Worm (Caenorhabditis elegans): ENCODE data around the gene C26E6.12.

ce11 chrIII:4910956-4911355 lies 21.1 kb downstream of the C26E6.12 start, which contains the start of gene F26F4.2:
- TF ChIP-seq elt-1 (tag; optimal IDR thresholded peaks at IDR 0.05), result no peak
- TF ChIP-seq mdl-1 (tag; optimal IDR thresholded peaks at IDR 0.05), result no peak
- no peak for TF ChIP-seq zag-1 (tag; optimal IDR thresholded peaks at IDR 0.05)
- TF ChIP-seq ztf-1 (GFP tag; conservative IDR thresholded peaks at IDR 0.05), result no peak
- no peak for TF ChIP-seq blmp-1 (tag; optimal IDR thresholded peaks at IDR 0.05; ENCODE audit: insufficient read depth)
- TF ChIP-seq nhr-11 (tag; optimal IDR thresholded peaks at IDR 0.05), result no peak
- TF ChIP-seq mab-5 (tag; optimal IDR thresholded peaks at IDR 0.05), result no peak
- no peak for TF ChIP-seq elt-3 (tag; optimal IDR thresholded peaks at IDR 0.05)
- TF ChIP-seq ceh-16 (tag; optimal IDR thresholded peaks at IDR 0.05), result no peak
- TF ChIP-seq dmd-4 (tag; optimal IDR thresholded peaks at IDR 0.05), result no peak
